Fruit fly (Drosophila melanogaster) whole organism, prepupa: Measurements from ENCODE around the gene Vsx1.

Experiments used
- CG10631 ChIP-seq: fragments of 200-800 bp; sonication (Bioruptor generic); optimal IDR thresholded peaks from 2 replicates; lab custom pipeline; 2016; ENCODE audit warnings: missing biosample characterization, missing genetic modification characterization
- CG3032 ChIP-seq: fragments of 200-800 bp; optimal IDR thresholded peaks from 2 replicates; lab custom pipeline; 2019; ENCODE audit warnings: missing biosample characterization, mild to moderate bottlenecking, missing genetic modification characterization, moderate library complexity
- Ets21C ChIP-seq: fragments of 200-800 bp; sonication (Bioruptor generic); optimal IDR thresholded peaks from 3 replicates; lab custom pipeline; 2016; ENCODE audit warnings: missing biosample characterization, missing genetic modification characterization
- svp ChIP-seq: fragments of 200-800 bp; sonication (Bioruptor generic); peaks from one replicate; lab custom pipeline; 2016; ENCODE audit warnings: missing biosample characterization, missing genetic modification characterization

DNA sequence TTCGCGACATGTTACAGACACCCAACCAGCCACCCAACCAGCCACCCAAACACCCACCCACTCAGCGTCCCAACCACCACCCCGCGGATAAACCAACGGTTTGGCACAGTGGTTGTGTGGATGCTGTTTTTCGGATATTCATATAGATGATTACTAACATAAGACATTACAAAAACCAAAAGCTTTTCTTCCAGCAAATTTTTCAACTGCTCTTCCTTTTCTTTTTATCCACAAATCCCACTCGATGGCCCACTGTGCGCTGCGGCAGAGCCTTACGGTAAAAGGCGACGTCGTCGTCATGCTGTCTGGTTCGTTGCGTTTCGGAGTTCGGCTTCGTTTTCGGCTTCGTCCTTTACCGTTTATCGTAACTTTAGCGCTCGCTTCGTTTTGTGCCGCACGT lies 44.5 kb downstream of the Vsx1 start:
- peak; percentile 10 for TF ChIP-seq CG10631 (GFP tag; lab: Kevin White, UChicago)
- TF ChIP-seq Ets21C (GFP tag; lab: Kevin White, UChicago): no peak
- peak; percentile 68 for TF ChIP-seq svp
- no peak for TF ChIP-seq CG3032 (tag; lab: Kevin White, UChicago)
